Worm (Caenorhabditis elegans) whole organism, L4/young adult: ENCODE measurements around the gene sdz-24.

Source experiments
- W03F9.2 ChIP-seq: fragments of 150-350 bp; optimal IDR thresholded peaks from 2 replicates; lab custom pipeline; 2014; ENCODE audit warnings: missing biosample characterization, missing genetic modification characterization
- dao-5 ChIP-seq: sonication (generic microtip); optimal IDR thresholded peaks from 2 replicates; lab custom pipeline; 2016; ENCODE audit warnings: missing genotype, missing genetic modification characterization, moderate library complexity, missing compliant biosample characterization
- him-1 ChIP-seq: sonication (generic microtip); optimal IDR thresholded peaks from 2 replicates; lab custom pipeline; 2016; ENCODE audit warnings: missing genotype, missing genetic modification reagents, missing genetic modification characterization, missing compliant biosample characterization

DNA sequence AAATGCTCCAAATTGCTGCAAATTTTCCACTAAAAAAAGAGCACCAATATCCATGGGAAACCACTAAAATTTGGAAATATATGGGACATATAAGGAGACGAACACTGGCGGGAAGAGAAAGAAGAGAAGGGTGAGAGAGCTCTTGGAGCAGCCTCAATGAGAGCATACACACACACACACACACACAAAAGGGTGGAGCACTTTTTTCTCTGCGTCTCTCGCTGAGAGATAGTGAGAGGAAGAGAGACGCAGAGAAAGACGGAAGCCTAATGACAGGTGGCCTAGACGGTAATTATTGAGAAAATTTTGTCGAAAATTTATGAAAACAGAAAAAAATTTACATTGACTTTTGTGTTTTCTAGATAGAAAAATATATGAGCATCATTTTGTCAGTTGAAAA, 36.0 kb upstream of the sdz-24 start:
- TF ChIP-seq him-1 = no peak
- no peak for TF ChIP-seq W03F9.2 (tag; lab: Kevin White, UChicago)
- TF ChIP-seq dao-5 (tag; lab: Kevin White, UChicago) = no peak
